Worm (Caenorhabditis elegans) whole organism, late embryonic: ENCODE results near the gene gcy-12.

Experiments
- C08G9.2 ChIP-seq: sonication (generic microtip); optimal IDR thresholded peaks from 2 replicates; lab custom pipeline; 2016; ENCODE audit warnings: mild to moderate bottlenecking, missing genetic modification characterization, moderate library complexity, missing compliant biosample characterization
- C38D4.7 ChIP-seq: fragments of 200-800 bp; sonication (Bioruptor generic); optimal IDR thresholded peaks from 2 replicates; lab custom pipeline; 2018; ENCODE audit warnings: mild to moderate bottlenecking, missing genetic modification characterization, moderate library complexity, missing compliant biosample characterization
- F13H6.1 ChIP-seq: sonication (generic microtip); optimal IDR thresholded peaks from 2 replicates; lab custom pipeline; 2016; ENCODE audit warnings: missing genetic modification characterization, missing compliant biosample characterization
- K02D7.2 ChIP-seq: sonication (generic microtip); optimal IDR thresholded peaks from 2 replicates; lab custom pipeline; 2017; ENCODE audit warnings: mild to moderate bottlenecking, missing genetic modification characterization, missing compliant biosample characterization
- K09A11.1 ChIP-seq: sonication (generic microtip); optimal IDR thresholded peaks from 2 replicates; lab custom pipeline; 2017; ENCODE audit warnings: antibody characterized with exemption, mild to moderate bottlenecking, missing genetic modification characterization, missing compliant biosample characterization; ENCODE audit not compliant: insufficient read depth
- Y22D7AL.16 ChIP-seq: sonication (generic microtip); optimal IDR thresholded peaks from 2 replicates; lab custom pipeline; 2016; ENCODE audit warnings: missing genetic modification characterization, missing compliant biosample characterization
- ceh-14 ChIP-seq: sonication (generic microtip); optimal IDR thresholded peaks from 2 replicates; lab custom pipeline; 2016; ENCODE audit warnings: missing genotype, missing genetic modification characterization, missing compliant biosample characterization
- ceh-18 ChIP-seq: sonication (generic microtip); optimal IDR thresholded peaks from 2 replicates; lab custom pipeline; 2016; ENCODE audit warnings: missing genetic modification characterization, missing compliant biosample characterization
- ceh-22 ChIP-seq: sonication (generic microtip); optimal IDR thresholded peaks from 2 replicates; lab custom pipeline; 2017; ENCODE audit warnings: missing biosample characterization, missing genetic modification characterization
- ceh-30 ChIP-seq: fragments of 150-350 bp; optimal IDR thresholded peaks from 2 replicates; lab custom pipeline; 2014; ENCODE audit warnings: missing biosample characterization, missing genetic modification characterization
- ceh-31 ChIP-seq: sonication (generic microtip); optimal IDR thresholded peaks from 2 replicates; lab custom pipeline; 2016; ENCODE audit warnings: missing genetic modification characterization, missing compliant biosample characterization
- che-1 ChIP-seq: sonication (generic microtip); optimal IDR thresholded peaks from 2 replicates; lab custom pipeline; 2016; ENCODE audit warnings: mild to moderate bottlenecking, missing genetic modification characterization, missing compliant biosample characterization
- dve-1 ChIP-seq: sonication (generic microtip); optimal IDR thresholded peaks from 2 replicates; lab custom pipeline; 2017; ENCODE audit warnings: antibody characterized with exemption, mild to moderate bottlenecking, missing genetic modification characterization, missing compliant biosample characterization
- eyg-1 ChIP-seq: sonication (generic microtip); optimal IDR thresholded peaks from 2 replicates; lab custom pipeline; 2016; ENCODE audit warnings: missing genotype, missing genetic modification characterization, missing compliant biosample characterization
- fax-1 ChIP-seq: sonication (generic microtip); optimal IDR thresholded peaks from 2 replicates; lab custom pipeline; 2016; ENCODE audit warnings: missing genotype, missing genetic modification characterization, missing compliant biosample characterization
- gmeb-2 ChIP-seq: sonication (generic microtip); optimal IDR thresholded peaks from 2 replicates; lab custom pipeline; 2016; ENCODE audit warnings: missing genetic modification characterization, inconsistent platforms, missing compliant biosample characterization
- hlh-13 ChIP-seq: fragments of 200-800 bp; sonication (Bioruptor generic); optimal IDR thresholded peaks from 2 replicates; lab custom pipeline; 2018; ENCODE audit warnings: mild to moderate bottlenecking, missing genetic modification characterization, missing compliant biosample characterization
- hlh-15 ChIP-seq: sonication (generic microtip); optimal IDR thresholded peaks from 2 replicates; lab custom pipeline; 2016; ENCODE audit warnings: missing genetic modification characterization, missing compliant biosample characterization
- hlh-6 ChIP-seq: sonication (generic microtip); optimal IDR thresholded peaks from 2 replicates; lab custom pipeline; 2016; ENCODE audit warnings: missing genotype, missing genetic modification characterization, missing compliant biosample characterization
- madf-2 ChIP-seq: sonication (generic microtip); optimal IDR thresholded peaks from 2 replicates; lab custom pipeline; 2017; ENCODE audit warnings: missing genetic modification characterization, missing compliant biosample characterization
- npax-4 ChIP-seq: sonication (generic microtip); optimal IDR thresholded peaks from 2 replicates; lab custom pipeline; 2016; ENCODE audit warnings: missing genetic modification characterization, missing compliant biosample characterization
- pag-3 ChIP-seq: sonication (generic microtip); optimal IDR thresholded peaks from 2 replicates; lab custom pipeline; 2016; ENCODE audit warnings: missing compliant biosample characterization, missing genetic modification characterization, borderline replicate concordance
- pat-9 ChIP-seq: fragments of 200-800 bp; sonication (Bioruptor generic); optimal IDR thresholded peaks from 2 replicates; lab custom pipeline; 2018; ENCODE audit warnings: mild to moderate bottlenecking, missing genetic modification characterization, moderate library complexity, missing compliant biosample characterization
- pha-2 ChIP-seq: sonication (generic microtip); optimal IDR thresholded peaks from 2 replicates; lab custom pipeline; 2017; ENCODE audit warnings: mild to moderate bottlenecking, missing genetic modification characterization, missing compliant biosample characterization
- pha-4 ChIP-seq: fragments of 150-350 bp; optimal IDR thresholded peaks from 2 replicates; lab custom pipeline; 2018; ENCODE audit warnings: missing biosample characterization, missing genetic modification reagents, missing genetic modification characterization
- pros-1 ChIP-seq: fragments of 150-350 bp; optimal IDR thresholded peaks from 2 replicates; lab custom pipeline; 2014; ENCODE audit warnings: missing biosample characterization, missing genetic modification reagents, missing genetic modification characterization
- ref-2 ChIP-seq: sonication (generic microtip); optimal IDR thresholded peaks from 2 replicates; lab custom pipeline; 2016; ENCODE audit warnings: missing genetic modification characterization, missing compliant biosample characterization
- sdc-2 ChIP-seq: sonication (generic microtip); optimal IDR thresholded peaks from 2 replicates; lab custom pipeline; 2016; ENCODE audit warnings: missing genotype, missing genetic modification characterization, missing compliant biosample characterization
- syd-9 ChIP-seq: sonication (generic microtip); optimal IDR thresholded peaks from 2 replicates; lab custom pipeline; 2016; ENCODE audit warnings: mild to moderate bottlenecking, missing genetic modification characterization, moderate library complexity, missing compliant biosample characterization
- tbx-2 ChIP-seq: sonication (generic microtip); optimal IDR thresholded peaks from 2 replicates; lab custom pipeline; 2016; ENCODE audit warnings: missing genetic modification characterization, missing compliant biosample characterization
- tbx-7 ChIP-seq: sonication (generic microtip); optimal IDR thresholded peaks from 2 replicates; lab custom pipeline; 2016; ENCODE audit warnings: missing genotype, missing genetic modification characterization, missing compliant biosample characterization
- unc-42 ChIP-seq: sonication (generic microtip); optimal IDR thresholded peaks from 2 replicates; lab custom pipeline; 2016; ENCODE audit warnings: missing genotype, missing genetic modification characterization, missing compliant biosample characterization
- unc-55 ChIP-seq: sonication (generic microtip); optimal IDR thresholded peaks from 2 replicates; lab custom pipeline; 2017; ENCODE audit warnings: missing biosample characterization, missing genetic modification reagents, missing genetic modification characterization
- ztf-16 ChIP-seq: sonication (generic microtip); optimal IDR thresholded peaks from 2 replicates; lab custom pipeline; 2017; ENCODE audit warnings: missing genetic modification characterization, missing compliant biosample characterization

gcy-12 gene

DNA sequence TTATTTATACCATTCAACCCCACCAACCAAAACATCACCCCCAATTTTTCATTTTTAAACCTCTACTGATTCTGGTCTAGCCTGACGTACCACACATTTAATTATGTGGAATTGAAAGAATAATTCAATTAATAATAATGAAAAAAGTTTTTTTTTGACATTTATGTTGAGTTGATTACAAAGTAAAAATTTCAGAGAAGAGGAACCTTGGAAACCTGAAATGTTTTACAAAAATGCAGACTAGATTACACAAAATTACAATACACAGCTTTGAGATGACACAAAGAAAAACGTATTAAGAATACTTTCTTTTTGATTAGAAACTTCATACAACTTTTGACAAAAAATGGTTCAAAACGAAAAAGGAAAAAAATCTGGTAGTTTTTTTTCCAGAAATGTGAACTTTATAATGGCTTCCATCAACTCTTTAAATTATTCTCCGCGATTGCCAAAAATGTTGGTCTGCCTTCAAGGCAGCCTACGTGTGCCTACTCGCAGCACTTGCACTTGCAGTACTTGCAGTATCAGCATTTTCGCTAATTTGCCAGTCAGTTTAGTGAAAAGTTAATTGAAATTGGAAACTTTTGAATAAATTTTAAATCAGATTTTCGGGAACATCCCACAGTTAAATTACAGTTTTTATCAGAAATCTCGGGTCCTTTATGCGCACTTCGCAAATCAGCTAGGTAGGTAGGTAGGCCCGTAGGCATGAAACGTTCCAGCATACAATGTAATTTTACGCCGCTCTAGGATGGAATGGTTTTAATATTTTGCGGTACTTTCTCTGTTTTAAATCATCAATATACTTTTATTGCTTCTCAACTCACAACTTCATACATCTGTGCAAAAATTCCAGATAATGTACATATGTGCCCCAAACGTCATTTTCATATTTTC, 29.1 kb downstream of the gcy-12 start:
- TF ChIP-seq gmeb-2 (tag; lab: Kevin White, UChicago) (peak; percentile 19), hlh-13 (GFP tag; lab: Kevin White, UChicago) (no peak)

DNA sequence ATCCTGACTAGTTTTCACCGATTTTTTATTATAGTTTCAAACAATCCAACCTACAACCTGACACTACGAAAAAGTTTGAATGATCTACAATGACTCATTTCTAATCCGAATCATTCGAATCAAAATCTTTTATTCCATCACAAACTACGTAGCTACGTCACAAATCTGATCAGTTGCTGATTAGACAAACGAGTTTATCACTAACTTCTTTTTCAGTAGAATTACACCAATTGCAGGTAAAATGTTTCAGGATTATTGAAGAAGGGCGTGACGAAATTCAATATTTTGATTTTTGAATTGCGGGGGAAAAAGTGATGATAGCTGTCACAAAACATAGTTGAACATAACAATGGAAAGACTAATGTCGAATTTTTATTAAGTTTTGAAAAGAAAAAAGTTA, 29.7 kb downstream of the gcy-12 start:
- no peak for TF ChIP-seq K09A11.1 (tag; lab: Kevin White, UChicago)
- no peak for TF ChIP-seq ceh-31 (tag; lab: Kevin White, UChicago)

DNA sequence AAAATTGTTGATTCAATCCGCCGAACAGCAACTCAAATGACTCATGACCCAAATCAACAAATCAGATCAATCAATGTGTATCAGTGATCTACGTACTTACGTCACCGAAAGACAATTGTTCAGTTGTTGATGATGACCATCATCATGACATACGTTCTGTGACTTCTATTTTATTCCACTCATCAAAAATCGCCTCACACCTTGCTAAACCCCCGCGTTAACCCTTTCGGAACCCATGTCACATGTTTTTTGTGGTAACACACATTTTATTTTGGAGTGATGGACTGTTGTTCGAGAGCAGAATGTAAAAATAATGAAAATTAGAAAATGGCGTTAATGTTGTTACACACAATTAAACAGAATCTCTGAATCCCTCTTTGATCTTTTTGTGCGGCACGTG, 30.6 kb downstream of the gcy-12 start:
- no peak for TF ChIP-seq tbx-2 (tag; lab: Kevin White, UChicago)
- no peak for TF ChIP-seq madf-2 (tag; lab: Kevin White, UChicago)
- no peak for TF ChIP-seq fax-1
- TF ChIP-seq pha-2 = no peak
- TF ChIP-seq pat-9 (tag; lab: Kevin White, UChicago) = no peak
- TF ChIP-seq syd-9 (tag; lab: Kevin White, UChicago) = no peak
- no peak for TF ChIP-seq K09A11.1 (tag; lab: Kevin White, UChicago)
- TF ChIP-seq hlh-15 (tag; lab: Kevin White, UChicago) = no peak
- no peak for TF ChIP-seq C38D4.7
- no peak for TF ChIP-seq che-1 (tag; lab: Kevin White, UChicago)
- no peak for TF ChIP-seq ztf-16
- no peak for TF ChIP-seq pros-1 (tag; lab: Kevin White, UChicago)
- no peak for TF ChIP-seq C08G9.2 (tag; lab: Kevin White, UChicago)
- no peak for TF ChIP-seq ceh-30
- no peak for TF ChIP-seq ceh-22 (tag; lab: Kevin White, UChicago)
- no peak for TF ChIP-seq ceh-18 (tag; lab: Kevin White, UChicago)
- no peak for TF ChIP-seq hlh-13 (GFP tag; lab: Kevin White, UChicago)
- no peak for TF ChIP-seq hlh-6 (tag; lab: Kevin White, UChicago)
- no peak for TF ChIP-seq ceh-14 (tag; lab: Kevin White, UChicago)

DNA sequence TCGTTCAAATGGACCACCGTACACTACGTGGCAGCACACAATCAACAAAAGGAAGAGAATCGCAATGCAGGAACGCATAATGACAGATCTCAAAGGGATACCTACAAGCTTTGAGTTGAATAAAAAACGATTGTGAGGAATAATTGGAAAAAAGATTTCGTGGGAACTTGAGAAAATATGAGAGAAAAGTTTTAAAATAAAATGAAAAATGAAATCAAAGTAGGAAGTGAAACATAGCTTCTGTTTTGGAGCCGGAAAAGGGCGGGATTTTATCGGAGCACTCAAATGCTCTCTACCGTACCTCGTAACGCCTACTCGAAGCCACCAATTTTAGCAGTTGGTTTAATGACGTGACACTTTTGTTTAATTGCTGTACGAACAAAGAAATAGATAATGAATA, 32.9 kb downstream of the gcy-12 start, which contains the start of gene F09E5.14:
F09E5.14 (minus strand) TSS at position 101 of the 400 bp plus-strand sequence.
- TF ChIP-seq eyg-1 = no peak
- TF ChIP-seq npax-4 (tag; lab: Kevin White, UChicago) = no peak
- TF ChIP-seq Y22D7AL.16 (tag; lab: Kevin White, UChicago) = no peak
- TF ChIP-seq hlh-6 (tag; lab: Kevin White, UChicago) = no peak
- no peak for TF ChIP-seq K02D7.2
- TF ChIP-seq sdc-2 (tag; lab: Kevin White, UChicago) = no peak
- no peak for TF ChIP-seq dve-1 (tag; lab: Kevin White, UChicago)
- TF ChIP-seq pag-3 = no peak
- no peak for TF ChIP-seq ceh-31 (tag; lab: Kevin White, UChicago)
- no peak for TF ChIP-seq ref-2 (tag; lab: Kevin White, UChicago)
- TF ChIP-seq unc-42 = no peak
- no peak for TF ChIP-seq madf-2 (tag; lab: Kevin White, UChicago)
- no peak for TF ChIP-seq F13H6.1 (tag; lab: Kevin White, UChicago)
- TF ChIP-seq fax-1 = no peak
- no peak for TF ChIP-seq ceh-22 (tag; lab: Kevin White, UChicago)
- TF ChIP-seq pha-4 = no peak
- no peak for TF ChIP-seq ceh-18 (tag; lab: Kevin White, UChicago)
- no peak for TF ChIP-seq unc-55 (GFP tag; lab: Kevin White, UChicago)
- no peak for TF ChIP-seq tbx-7 (tag; lab: Kevin White, UChicago)
- TF ChIP-seq, all 69 proteins: peak for 0
